Fruit fly (Drosophila melanogaster) whole organism, prepupa: ENCODE measurements around the gene CG15047.

Experiments
- CG10631 ChIP-seq: fragments of 200-800 bp; sonication (Bioruptor generic); optimal IDR thresholded peaks from 2 replicates; lab custom pipeline; 2016; ENCODE audit warnings: missing biosample characterization, missing genetic modification characterization
- CG11294 ChIP-seq: fragments of 200-800 bp; sonication (Bioruptor generic); IDR thresholded peaks from 2 replicates; pipeline ENCODE4 v1.3.6; 2022; ENCODE audit warnings: missing biosample characterization, missing genetic modification characterization
- CG11762 ChIP-seq: fragments of 200-800 bp; sonication (Bioruptor generic); optimal IDR thresholded peaks from 3 replicates; lab custom pipeline; 2016; ENCODE audit warnings: missing biosample characterization, missing genetic modification characterization; ENCODE audit not compliant: insufficient read depth
- CG11902 ChIP-seq: fragments of 200-800 bp; sonication (Bioruptor generic); optimal IDR thresholded peaks from 3 replicates; lab custom pipeline; 2016; ENCODE audit warnings: missing biosample characterization, missing genetic modification characterization
- CG15336 ChIP-seq: fragments of 200-800 bp; sonication (Bioruptor generic); IDR thresholded peaks from 2 replicates; pipeline ENCODE4 v1.3.6; 2022; ENCODE audit warnings: missing biosample characterization, missing genetic modification characterization
- CG1621 ChIP-seq: fragments of 200-800 bp; sonication (Bioruptor generic); optimal IDR thresholded peaks from 3 replicates; lab custom pipeline; 2018; ENCODE audit warnings: missing biosample characterization, mild to moderate bottlenecking, missing genetic modification characterization
- CG16779 ChIP-seq: fragments of 200-800 bp; sonication (Bioruptor generic); optimal IDR thresholded peaks from 3 replicates; lab custom pipeline; 2017; ENCODE audit warnings: missing biosample characterization, mild to moderate bottlenecking, missing genetic modification characterization
- CG3032 ChIP-seq: fragments of 200-800 bp; optimal IDR thresholded peaks from 2 replicates; lab custom pipeline; 2019; ENCODE audit warnings: missing biosample characterization, mild to moderate bottlenecking, missing genetic modification characterization, moderate library complexity
- CG32006 ChIP-seq: fragments of 200-800 bp; sonication (Bioruptor generic); optimal IDR thresholded peaks from 3 replicates; lab custom pipeline; 2017; ENCODE audit warnings: missing biosample characterization, mild to moderate bottlenecking, missing genetic modification characterization
- CG34406 ChIP-seq: fragments of 200-800 bp; sonication (Bioruptor generic); optimal IDR thresholded peaks from 3 replicates; lab custom pipeline; 2016; ENCODE audit warnings: missing biosample characterization, missing genetic modification characterization
- CG6792 ChIP-seq: fragments of 200-800 bp; sonication (Bioruptor generic); optimal IDR thresholded peaks from 3 replicates; lab custom pipeline; 2016; ENCODE audit warnings: missing biosample characterization, missing genetic modification characterization
- CG6808 ChIP-seq: fragments of 200-800 bp; sonication (Bioruptor generic); optimal IDR thresholded peaks from 3 replicates; lab custom pipeline; 2017; ENCODE audit warnings: missing biosample characterization, missing genetic modification characterization, mild to moderate bottlenecking, moderate library complexity, missing genetic modification reagents
- CG6854 ChIP-seq: fragments of 200-800 bp; sonication (Bioruptor generic); optimal IDR thresholded peaks from 2 replicates; lab custom pipeline; 2017; ENCODE audit warnings: missing biosample characterization, mild to moderate bottlenecking, missing genetic modification characterization
- CG8319 ChIP-seq: fragments of 200-800 bp; sonication (Bioruptor generic); optimal IDR thresholded peaks from 3 replicates; lab custom pipeline; 2016; ENCODE audit warnings: missing biosample characterization, missing genetic modification characterization
- CG8632 ChIP-seq: fragments of 200-800 bp; sonication (Bioruptor generic); optimal IDR thresholded peaks from 3 replicates; lab custom pipeline; 2016; ENCODE audit warnings: missing biosample characterization, missing genetic modification characterization
- CG9139 ChIP-seq: fragments of 200-800 bp; sonication (Bioruptor generic); optimal IDR thresholded peaks from 3 replicates; lab custom pipeline; 2017; ENCODE audit warnings: missing biosample characterization, mild to moderate bottlenecking, missing genetic modification characterization
- Eip78C ChIP-seq: fragments of 200-800 bp; sonication (Bioruptor generic); peaks from one replicate; lab custom pipeline; 2016; ENCODE audit warnings: missing biosample characterization, missing genetic modification characterization
- Eip93F ChIP-seq: fragments of 200-800 bp; sonication (Bioruptor generic); optimal IDR thresholded peaks from 2 replicates; lab custom pipeline; 2016; ENCODE audit warnings: missing biosample characterization, mild to moderate bottlenecking, missing genetic modification characterization
- Ets96B ChIP-seq: fragments of 200-800 bp; optimal IDR thresholded peaks from 2 replicates; lab custom pipeline; 2019; ENCODE audit warnings: missing biosample characterization, mild to moderate bottlenecking, missing genetic modification characterization, moderate library complexity
- Gug ChIP-seq: fragments of 200-800 bp; sonication (Bioruptor generic); IDR thresholded peaks from 2 replicates; pipeline ENCODE4 v1.3.6; 2022; ENCODE audit warnings: missing biosample characterization, missing genetic modification characterization
- Hr38 ChIP-seq: sonication (Bioruptor generic); optimal IDR thresholded peaks from 2 replicates; lab custom pipeline; 2016; ENCODE audit warnings: missing biosample characterization, missing genetic modification characterization
- Hr4 ChIP-seq: fragments of 200-800 bp; sonication (Bioruptor generic); optimal IDR thresholded peaks from 3 replicates; lab custom pipeline; 2016; ENCODE audit warnings: missing biosample characterization, missing genetic modification characterization
- Met ChIP-seq: fragments of 200-800 bp; sonication (Bioruptor generic); optimal IDR thresholded peaks from 3 replicates; lab custom pipeline; 2016; ENCODE audit warnings: missing biosample characterization, missing genetic modification characterization
- Smox ChIP-seq: fragments of 200-800 bp; sonication (Bioruptor generic); optimal IDR thresholded peaks from 3 replicates; lab custom pipeline; 2016; ENCODE audit warnings: missing biosample characterization, missing genetic modification characterization
- Sox102F ChIP-seq: fragments of 200-800 bp; sonication (Bioruptor generic); optimal IDR thresholded peaks from 2 replicates; lab custom pipeline; 2016; ENCODE audit warnings: missing biosample characterization, mild to moderate bottlenecking, missing genetic modification characterization
- Sox14 ChIP-seq: fragments of 200-800 bp; sonication (Bioruptor generic); optimal IDR thresholded peaks from 3 replicates; lab custom pipeline; 2016; ENCODE audit warnings: missing biosample characterization, missing genetic modification characterization
- Sox15 ChIP-seq: fragments of 200-800 bp; sonication (Bioruptor generic); optimal IDR thresholded peaks from 3 replicates; lab custom pipeline; 2016; ENCODE audit warnings: missing biosample characterization, missing genetic modification characterization
- achi ChIP-seq: fragments of 200-800 bp; sonication (Bioruptor generic); optimal IDR thresholded peaks from 3 replicates; lab custom pipeline; 2016; ENCODE audit warnings: missing biosample characterization, missing genetic modification characterization
- acj6 ChIP-seq: fragments of 200-800 bp; sonication (Bioruptor generic); optimal IDR thresholded peaks from 3 replicates; lab custom pipeline; 2016; ENCODE audit warnings: missing biosample characterization, missing genetic modification characterization
- cyc ChIP-seq: fragments of 200-800 bp; sonication (Bioruptor generic); optimal IDR thresholded peaks from 3 replicates; lab custom pipeline; 2016; ENCODE audit warnings: missing biosample characterization, missing genetic modification characterization
- dac ChIP-seq: fragments of 200-800 bp; sonication (Bioruptor generic); optimal IDR thresholded peaks from 2 replicates; lab custom pipeline; 2017; ENCODE audit warnings: missing biosample characterization, mild to moderate bottlenecking, missing genetic modification characterization
- dsx ChIP-seq: fragments of 200-800 bp; optimal IDR thresholded peaks from 3 replicates; lab custom pipeline; 2019; ENCODE audit warnings: missing biosample characterization, mild to moderate bottlenecking, missing genetic modification characterization, moderate library complexity; ENCODE audit not compliant: poor library complexity, severe bottlenecking
- eg ChIP-seq: fragments of 200-800 bp; sonication (Bioruptor generic); IDR thresholded peaks from 3 replicates; pipeline ENCODE4 v1.3.6; 2022; ENCODE audit warnings: missing biosample characterization, missing genetic modification characterization
- esn ChIP-seq: fragments of 200-800 bp; sonication (Bioruptor generic); optimal IDR thresholded peaks from 2 replicates; lab custom pipeline; 2016; ENCODE audit warnings: missing biosample characterization, mild to moderate bottlenecking, missing genetic modification characterization, moderate library complexity
- fd59A ChIP-seq: fragments of 200-800 bp; sonication (Bioruptor generic); optimal IDR thresholded peaks from 2 replicates; lab custom pipeline; 2017; ENCODE audit warnings: missing biosample characterization, mild to moderate bottlenecking, missing genetic modification characterization, missing genetic modification reagents
- fd85E ChIP-seq: fragments of 200-800 bp; sonication (Bioruptor generic); optimal IDR thresholded peaks from 3 replicates; lab custom pipeline; 2016; ENCODE audit warnings: missing biosample characterization, missing genetic modification characterization
- fkh ChIP-seq: fragments of 200-800 bp; sonication (Bioruptor generic); optimal IDR thresholded peaks from 3 replicates; lab custom pipeline; 2017; ENCODE audit warnings: missing biosample characterization, mild to moderate bottlenecking, missing genetic modification characterization, moderate library complexity
- lz ChIP-seq: fragments of 200-800 bp; sonication (Bioruptor generic); optimal IDR thresholded peaks from 3 replicates; lab custom pipeline; 2016; ENCODE audit warnings: missing biosample characterization, missing genetic modification characterization
- pdm3 ChIP-seq: fragments of 200-800 bp; sonication (Bioruptor generic); optimal IDR thresholded peaks from 3 replicates; lab custom pipeline; 2016; ENCODE audit warnings: missing biosample characterization, missing genetic modification characterization
- salr ChIP-seq, 2 experiments: fragments of 200-800 bp; sonication (Bioruptor generic); optimal IDR thresholded peaks; 3 replicates each; lab custom pipeline; 2016 to 2018; ENCODE audit warnings: missing biosample characterization in 2 of 2, missing genetic modification characterization in 2 of 2, mild to moderate bottlenecking in 1 of 2
- spab ChIP-seq: fragments of 200-800 bp; sonication (Bioruptor generic); optimal IDR thresholded peaks from 2 replicates; lab custom pipeline; 2017; ENCODE audit warnings: missing biosample characterization, mild to moderate bottlenecking, missing genetic modification characterization, missing genetic modification reagents
- ss ChIP-seq, 2 experiments: fragments of 200-800 bp; sonication (Bioruptor generic); optimal IDR thresholded peaks; 2 replicates in 1 of 2; 3 replicates in 1 of 2; lab custom pipeline; 2017 to 2018; ENCODE audit warnings: mild to moderate bottlenecking in 2 of 2, missing biosample characterization in 2 of 2, missing genetic modification characterization in 2 of 2, moderate library complexity in 1 of 2
- svp ChIP-seq: fragments of 200-800 bp; sonication (Bioruptor generic); peaks from one replicate; lab custom pipeline; 2016; ENCODE audit warnings: missing biosample characterization, missing genetic modification characterization
- topi ChIP-seq: fragments of 200-800 bp; sonication (Bioruptor generic); optimal IDR thresholded peaks from 3 replicates; lab custom pipeline; 2016; ENCODE audit warnings: missing biosample characterization, missing genetic modification characterization
- vri ChIP-seq: fragments of 200-800 bp; sonication (Bioruptor generic); optimal IDR thresholded peaks from 3 replicates; lab custom pipeline; 2016; ENCODE audit warnings: missing biosample characterization, mild to moderate bottlenecking, missing genetic modification characterization

Gene CG15047

dm6 chrX:18533308-18533707 lies 4.8 kb downstream of the CG15047 start (continued):
- TF ChIP-seq Eip93F, result no peak
- TF ChIP-seq Smox (GFP tag; lab: Kevin White, UChicago), result peak; percentile 36
- no peak for TF ChIP-seq CG1621
- no peak for TF ChIP-seq cyc (GFP tag; lab: Kevin White, UChicago)
- no peak for TF ChIP-seq dac
- TF ChIP-seq CG16779 (tag; lab: Kevin White, UChicago), result no peak
- peak; percentile 18 for TF ChIP-seq pdm3 (GFP tag; lab: Kevin White, UChicago)
- no peak for TF ChIP-seq fd85E (GFP tag; lab: Kevin White, UChicago)
- TF ChIP-seq Hr38 (GFP tag; lab: Kevin White, UChicago), result no peak
- peak; percentile 13 for TF ChIP-seq CG32006 (GFP tag; lab: Kevin White, UChicago)
- TF ChIP-seq vri (GFP tag; lab: Kevin White, UChicago), result no peak
- TF ChIP-seq eg, result no peak
- TF ChIP-seq fd59A (GFP tag; lab: Kevin White, UChicago), result no peak
- peak; percentile 84 for TF ChIP-seq Eip78C (GFP tag; lab: Kevin White, UChicago)
- TF ChIP-seq CG10631 (GFP tag; lab: Kevin White, UChicago), result no peak
- TF ChIP-seq ss (GFP tag; optimal IDR thresholded peaks at IDR 0.05; lab: Kevin White, UChicago), result no peak
- peak; percentile 25 for TF ChIP-seq CG8632 (GFP tag; lab: Kevin White, UChicago)
- no peak for TF ChIP-seq Hr4 (GFP tag; lab: Kevin White, UChicago)
- TF ChIP-seq Gug (GFP tag; lab: Robert Waterston, UW), result no peak
- peak; percentile 10 for TF ChIP-seq CG6792 (GFP tag; lab: Kevin White, UChicago)
- TF ChIP-seq spab (GFP tag; lab: Kevin White, UChicago), result no peak
- TF ChIP-seq Sox102F, result peak; percentile 16
- no peak for TF ChIP-seq CG8319 (GFP tag; lab: Kevin White, UChicago)
- TF ChIP-seq CG15336 (GFP tag; lab: Robert Waterston, UW), result no peak
- TF ChIP-seq CG11762 (GFP tag; lab: Kevin White, UChicago), result no peak
- no peak for TF ChIP-seq CG11294 (GFP tag; lab: Robert Waterston, UW)
- TF ChIP-seq acj6 (GFP tag; lab: Kevin White, UChicago), result peak; percentile 16
- TF ChIP-seq Sox15 (GFP tag; lab: Kevin White, UChicago), result no peak

- peak; percentile 48 for TF ChIP-seq CG11902 (GFP tag; lab: Kevin White, UChicago)
- peak; percentile 34; the same call in 1 of the 2 replicates for TF ChIP-seq CG15336 (GFP tag; lab: Robert Waterston, UW)
- peak; percentile 10 for TF ChIP-seq dsx (GFP tag; lab: Kevin White, UChicago)
- TF ChIP-seq svp (GFP tag; lab: Kevin White, UChicago), result peak; percentile 50
- peak; percentile 18; the same call in 1 of the 3 replicates for TF ChIP-seq eg
- peak in 1 of 2 experiments; percentile 6 for TF ChIP-seq ss (GFP tag; optimal IDR thresholded peaks at IDR 0.05; lab: Kevin White, UChicago)
- peak; percentile 23 for TF ChIP-seq CG9139 (GFP tag; lab: Kevin White, UChicago)
- peak; percentile 57 for TF ChIP-seq Eip78C (GFP tag; lab: Kevin White, UChicago)
- TF ChIP-seq CG10631 (GFP tag; lab: Kevin White, UChicago), result no peak
- TF ChIP-seq CG6854 (GFP tag; lab: Kevin White, UChicago), result peak; percentile 67
- TF ChIP-seq Sox14 (GFP tag; lab: Kevin White, UChicago), result no peak
Measured at dm6 chrX:18534393-18534792, 5.9 kb downstream of the CG15047 start.

DNA sequence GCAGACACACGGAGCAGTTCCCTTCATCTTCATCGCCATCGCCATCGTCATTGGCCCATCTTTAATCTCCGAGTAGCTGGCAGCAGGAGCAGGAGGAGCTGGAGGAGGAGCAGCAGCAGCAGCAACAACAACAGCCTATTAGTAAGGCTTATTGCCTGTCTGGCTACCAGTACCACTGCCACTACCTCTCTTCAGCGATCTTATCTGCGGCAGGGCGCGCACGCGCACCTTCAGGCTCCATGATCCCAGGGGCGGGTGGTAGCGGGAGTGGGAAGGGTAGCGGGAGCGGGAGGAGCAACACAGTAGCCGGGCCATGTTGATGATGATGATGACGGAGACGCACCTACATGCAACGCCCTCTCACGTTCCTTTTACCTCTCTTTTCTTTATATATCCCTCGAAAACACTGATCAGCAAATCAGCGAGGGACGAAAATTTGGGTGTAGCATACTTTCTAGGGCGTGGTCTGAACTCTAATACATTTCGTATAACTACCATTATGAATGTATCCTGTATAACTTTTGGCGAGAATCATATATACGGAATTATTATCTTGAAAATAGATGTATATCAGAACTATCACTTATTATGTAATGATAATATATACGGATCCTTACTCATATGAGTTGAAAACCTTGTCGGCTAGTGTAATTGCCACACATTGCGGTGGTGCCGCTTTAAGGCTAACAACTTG lies 8.7 kb downstream of the CG15047 start:
- TF ChIP-seq CG6808 (GFP tag; lab: Kevin White, UChicago) (peak; percentile 45), salr (GFP tag; optimal IDR thresholded peaks at IDR 0.05; lab: Kevin White, UChicago) (no peak), CG3032 (peak; percentile 57), CG32006 (GFP tag; lab: Kevin White, UChicago) (no peak), spab (GFP tag; lab: Kevin White, UChicago) (peak; percentile 12), Sox15 (GFP tag; lab: Kevin White, UChicago) (no peak), Ets96B (tag; lab: Kevin White, UChicago) (peak; percentile 32), Eip78C (GFP tag; lab: Kevin White, UChicago) (peak; percentile 47), fd85E (GFP tag; lab: Kevin White, UChicago) (no peak), achi (no peak), Met (peak; percentile 21), acj6 (GFP tag; lab: Kevin White, UChicago) (no peak), cyc (GFP tag; lab: Kevin White, UChicago) (no peak), CG9139 (GFP tag; lab: Kevin White, UChicago) (no peak), esn (GFP tag; lab: Kevin White, UChicago) (no peak), fkh (GFP tag; lab: Kevin White, UChicago) (no peak), topi (GFP tag; lab: Kevin White, UChicago) (no peak), CG11902 (GFP tag; lab: Kevin White, UChicago) (no peak), Eip93F (no peak), lz (GFP tag; lab: Kevin White, UChicago) (peak; percentile 1), fd59A (GFP tag; lab: Kevin White, UChicago) (peak; percentile 52), CG34406 (peak; percentile 1), eg (no peak), Hr4 (GFP tag; lab: Kevin White, UChicago) (no peak)
